Fruit fly (Drosophila melanogaster) whole organism, embryonic: Measurements from ENCODE around the gene SNRPG.

Experiments used
- BEAF-32 ChIP-seq: fragments of 200-800 bp; sonication (Bioruptor generic); optimal IDR thresholded peaks from 3 replicates; lab custom pipeline; 2017; ENCODE audit warnings: missing biosample characterization, missing genetic modification characterization, mild to moderate bottlenecking, moderate library complexity, missing genetic modification reagents
- CG10462 ChIP-seq: fragments of 200-800 bp; sonication (Bioruptor generic); optimal IDR thresholded peaks from 2 replicates; lab custom pipeline; 2016; ENCODE audit warnings: missing biosample characterization, missing genetic modification characterization
- CG33557 ChIP-seq: fragments of 200-800 bp; sonication (Bioruptor generic); optimal IDR thresholded peaks from 2 replicates; lab custom pipeline; 2019; ENCODE audit warnings: missing biosample characterization, mild to moderate bottlenecking, missing genetic modification characterization, moderate library complexity
- CG6765 ChIP-seq: fragments of 200-800 bp; sonication (Bioruptor generic); optimal IDR thresholded peaks from 3 replicates; lab custom pipeline; 2017; ENCODE audit warnings: missing biosample characterization, mild to moderate bottlenecking, missing genetic modification characterization
- CG8478 ChIP-seq: fragments of >200 bp; optimal IDR thresholded peaks from 2 replicates; lab custom pipeline; 2018
- Scr ChIP-seq: fragments of 200-800 bp; sonication (Bioruptor generic); IDR thresholded peaks from 2 replicates; pipeline ENCODE4 v1.3.6; 2022; ENCODE audit warnings: missing biosample characterization, missing genetic modification characterization; ENCODE audit not compliant: partially characterized antibody
- ac ChIP-seq: fragments of 200-800 bp; sonication (Bioruptor generic); optimal IDR thresholded peaks from 3 replicates; lab custom pipeline; 2017; ENCODE audit warnings: missing biosample characterization, mild to moderate bottlenecking, missing genetic modification characterization
- ci ChIP-seq: fragments of 200-800 bp; sonication (Bioruptor generic); IDR thresholded peaks from 3 replicates; pipeline ENCODE4 v1.3.6; 2022; ENCODE audit warnings: missing biosample characterization, missing genetic modification characterization
- maf-S ChIP-seq: fragments of 200-800 bp; sonication (Bioruptor generic); optimal IDR thresholded peaks from 2 replicates; lab custom pipeline; 2016; ENCODE audit warnings: missing biosample characterization, missing genetic modification characterization
- sc ChIP-seq, 3 experiments: fragments of >200 bp in 2 of 3; fragments of 200-800 bp in 1 of 3; sonication (Bioruptor generic) in 1 of 3; optimal IDR thresholded peaks; 2 replicates in 2 of 3; 3 replicates in 1 of 3; lab custom pipeline; 2017; ENCODE audit warnings: mild to moderate bottlenecking in 1 of 3, missing biosample characterization in 1 of 3, missing genetic modification characterization in 1 of 3, missing genetic modification reagents in 1 of 3

dm6 chrX:16616773-16617738 is 23.2 kb downstream of the SNRPG start:
- TF ChIP-seq sc (optimal IDR thresholded peaks at IDR 0.05; lab: Kevin White, UChicago): no peak
- TF ChIP-seq sc (GFP tag; optimal IDR thresholded peaks at IDR 0.05; lab: Kevin White, UChicago): no peak
- no peak for TF ChIP-seq BEAF-32 (GFP tag; lab: Kevin White, UChicago)
- no peak for TF ChIP-seq maf-S (GFP tag; lab: Kevin White, UChicago)
- TF ChIP-seq CG10462 (GFP tag; lab: Kevin White, UChicago): no peak
- TF ChIP-seq CG33557 (GFP tag; lab: Kevin White, UChicago): no peak
- no peak for TF ChIP-seq CG8478 (lab: Kevin White, UChicago)
- TF ChIP-seq ci (GFP tag; lab: Robert Waterston, UW): no peak
- TF ChIP-seq CG6765 (GFP tag; lab: Kevin White, UChicago): no peak
- TF ChIP-seq ac (GFP tag; lab: Kevin White, UChicago): no peak
- no peak for TF ChIP-seq Scr (GFP tag; lab: Robert Waterston, UW)
